Worm (Caenorhabditis elegans): ENCODE results near the gene fat-6.

ce11 chrIV:11885313-11885712, 30.2 kb downstream of the fat-6 start, which contains the start of gene let-653:
- no peak for TF ChIP-seq W03F9.2 (tag; optimal IDR thresholded peaks at IDR 0.05)
- no peak for TF ChIP-seq him-1 (tag; optimal IDR thresholded peaks at IDR 0.05)
- TF ChIP-seq dao-5 (tag; optimal IDR thresholded peaks at IDR 0.05): no peak
